Worm (Caenorhabditis elegans) whole organism, L4 larva: ENCODE data around the gene T01C8.2.

Experiments used
- F37D6.2 ChIP-seq: sonication (generic microtip); optimal IDR thresholded peaks from 2 replicates; lab custom pipeline; 2016; ENCODE audit warnings: mild to moderate bottlenecking, missing genetic modification characterization, missing compliant biosample characterization
- arid-1 ChIP-seq: fragments of 200-800 bp; sonication (Bioruptor generic); conservative IDR thresholded peaks from 2 replicates; pipeline ENCODE4 v1.3.6; 2022; ENCODE audit warnings: missing genetic modification reagents, missing genetic modification characterization, missing compliant biosample characterization
- ceh-20 ChIP-seq: fragments of 200-800 bp; sonication (Bioruptor generic); IDR thresholded peaks from 2 replicates; pipeline ENCODE4 v1.3.6; 2022; ENCODE audit warnings: missing genetic modification reagents, missing genetic modification characterization, missing compliant biosample characterization
- ceh-28 ChIP-seq: fragments of 150-350 bp; optimal IDR thresholded peaks from 2 replicates; lab custom pipeline; 2014; ENCODE audit warnings: missing biosample characterization, missing genetic modification reagents, missing genetic modification characterization
- ceh-44 ChIP-seq: fragments of 200-800 bp; sonication (Bioruptor generic); IDR thresholded peaks from 2 replicates; pipeline ENCODE4 v1.3.6; 2022; ENCODE audit warnings: missing genetic modification reagents, missing genetic modification characterization, missing compliant biosample characterization
- cey-2 ChIP-seq: sonication (generic microtip); optimal IDR thresholded peaks from 3 replicates; lab custom pipeline; 2017; ENCODE audit warnings: missing genetic modification characterization, mild to moderate bottlenecking, missing compliant biosample characterization, antibody characterized with exemption, borderline replicate concordance; ENCODE audit not compliant: insufficient read depth
- ctbp-1 ChIP-seq: fragments of 200-800 bp; sonication (Bioruptor generic); IDR thresholded peaks from 2 replicates; pipeline ENCODE4 v1.3.6; 2022; ENCODE audit warnings: missing genetic modification reagents, missing genetic modification characterization, missing compliant biosample characterization
- daf-16 ChIP-seq, 3 experiments: sonication (generic microtip); optimal IDR thresholded peaks; 2 replicates each; lab custom pipeline; 2016 to 2017; ENCODE audit warnings: missing genetic modification characterization in 3 of 3, missing genetic modification reagents in 3 of 3, mild to moderate bottlenecking in 2 of 3, missing compliant biosample characterization in 2 of 3, missing biosample characterization in 1 of 3, moderate library complexity in 1 of 3
- dpl-1 ChIP-seq: fragments of 150-350 bp; optimal IDR thresholded peaks from 2 replicates; lab custom pipeline; 2014; ENCODE audit warnings: missing biosample characterization, missing genetic modification reagents, missing genetic modification characterization
- fkh-10 ChIP-seq: fragments of 150-350 bp; optimal IDR thresholded peaks from 2 replicates; lab custom pipeline; 2014; ENCODE audit warnings: missing biosample characterization, missing genetic modification reagents, missing genetic modification characterization
- fos-1 ChIP-seq: fragments of 150-350 bp; optimal IDR thresholded peaks from 2 replicates; lab custom pipeline; 2014; ENCODE audit warnings: missing biosample characterization, missing genetic modification characterization
- hlh-11 ChIP-seq: fragments of 200-800 bp; sonication (Bioruptor generic); optimal IDR thresholded peaks from 2 replicates; lab custom pipeline; 2018; ENCODE audit warnings: mild to moderate bottlenecking, missing genetic modification characterization, missing compliant biosample characterization
- hmg-1.1 ChIP-seq: fragments of 200-800 bp; sonication (Bioruptor generic); IDR thresholded peaks from 2 replicates; pipeline ENCODE4 v1.3.6; 2022; ENCODE audit warnings: missing genetic modification reagents, missing genetic modification characterization, missing compliant biosample characterization
- jun-1 ChIP-seq: fragments of 150-350 bp; optimal IDR thresholded peaks from 2 replicates; lab custom pipeline; 2014; ENCODE audit warnings: missing biosample characterization, missing genetic modification reagents, missing genetic modification characterization
- lim-7 ChIP-seq: fragments of 200-800 bp; sonication (Bioruptor generic); IDR thresholded peaks from 2 replicates; pipeline ENCODE4 v1.3.6; 2022; ENCODE audit warnings: missing genetic modification characterization, missing compliant biosample characterization
- lin-1 ChIP-seq: fragments of 200-800 bp; sonication (Bioruptor generic); IDR thresholded peaks from 2 replicates; pipeline ENCODE4 v1.3.6; 2022; ENCODE audit warnings: missing genetic modification reagents, missing genetic modification characterization, missing compliant biosample characterization
- lin-29 ChIP-seq: fragments of 200-800 bp; sonication (Bioruptor generic); IDR thresholded peaks from 2 replicates; pipeline ENCODE4 v1.3.6; 2022; ENCODE audit warnings: missing genetic modification reagents, missing genetic modification characterization, missing compliant biosample characterization
- lin-38 ChIP-seq: fragments of 200-800 bp; sonication (Bioruptor generic); IDR thresholded peaks from 2 replicates; pipeline ENCODE4 v1.3.6; 2022; ENCODE audit warnings: missing genetic modification reagents, missing genetic modification characterization, missing compliant biosample characterization
- madf-9 ChIP-seq: fragments of 200-800 bp; sonication (Bioruptor generic); conservative IDR thresholded peaks from 2 replicates; pipeline ENCODE4 v1.3.6; 2022; ENCODE audit warnings: missing genetic modification reagents, missing genetic modification characterization, missing compliant biosample characterization
- mdt-29 ChIP-seq: fragments of 200-800 bp; sonication (Bioruptor generic); IDR thresholded peaks from 2 replicates; pipeline ENCODE4 v1.3.6; 2022; ENCODE audit warnings: missing genetic modification reagents, missing genetic modification characterization, missing compliant biosample characterization
- nhr-102 ChIP-seq: sonication (generic microtip); optimal IDR thresholded peaks from 2 replicates; lab custom pipeline; 2016; ENCODE audit warnings: mild to moderate bottlenecking, missing genetic modification characterization, moderate library complexity, missing compliant biosample characterization
- nhr-25 ChIP-seq: sonication (generic microtip); optimal IDR thresholded peaks from 2 replicates; lab custom pipeline; 2017; ENCODE audit warnings: missing genetic modification characterization, mild to moderate bottlenecking, missing compliant biosample characterization, antibody characterized with exemption, moderate library complexity, borderline replicate concordance; ENCODE audit not compliant: insufficient read depth
- nhr-28 ChIP-seq: fragments of 150-350 bp; optimal IDR thresholded peaks from 2 replicates; lab custom pipeline; 2014; ENCODE audit warnings: missing biosample characterization, missing genetic modification characterization
- nhr-77 ChIP-seq: fragments of 150-350 bp; optimal IDR thresholded peaks from 2 replicates; lab custom pipeline; 2014; ENCODE audit warnings: missing biosample characterization, missing genetic modification characterization
- php-3 ChIP-seq: fragments of 200-800 bp; sonication (Bioruptor generic); IDR thresholded peaks from 2 replicates; pipeline ENCODE4 v1.3.6; 2022; ENCODE audit warnings: missing genetic modification reagents, missing genetic modification characterization, missing compliant biosample characterization
- rbr-2 ChIP-seq: sonication (generic microtip); optimal IDR thresholded peaks from 2 replicates; lab custom pipeline; 2016; ENCODE audit warnings: missing genotype, missing genetic modification characterization, missing compliant biosample characterization
- sdz-12 ChIP-seq: fragments of 200-800 bp; sonication (Bioruptor generic); optimal IDR thresholded peaks from 2 replicates; lab custom pipeline; 2018; ENCODE audit warnings: mild to moderate bottlenecking, missing genetic modification characterization, missing compliant biosample characterization
- snpc-1.2 ChIP-seq: fragments of 200-800 bp; sonication (Bioruptor generic); IDR thresholded peaks from 2 replicates; pipeline ENCODE4 v1.3.6; 2022; ENCODE audit warnings: missing genetic modification reagents, missing genetic modification characterization, missing compliant biosample characterization
- snpc-4 ChIP-seq: fragments of 150-350 bp; optimal IDR thresholded peaks from 2 replicates; lab custom pipeline; 2014; ENCODE audit warnings: missing biosample characterization, missing genetic modification characterization
- spr-3 ChIP-seq: fragments of 200-800 bp; sonication (Bioruptor generic); optimal IDR thresholded peaks from 2 replicates; lab custom pipeline; 2018; ENCODE audit warnings: mild to moderate bottlenecking, missing genetic modification characterization, missing compliant biosample characterization
- unc-39 ChIP-seq: sonication (generic microtip); optimal IDR thresholded peaks from 2 replicates; lab custom pipeline; 2017; ENCODE audit warnings: missing biosample characterization, missing genetic modification characterization
- unc-62 ChIP-seq, 3 experiments: fragments of 150-350 bp in 1 of 3; sonication (generic microtip); optimal IDR thresholded peaks in 2 of 3; peaks in 1 of 3; 1 replicate in 1 of 3; 2 replicates in 2 of 3; lab custom pipeline; 2014 to 2017; ENCODE audit warnings: missing biosample characterization in 3 of 3, missing genetic modification characterization in 3 of 3, missing genetic modification reagents in 3 of 3, missing genotype in 1 of 3
- zfp-3 ChIP-seq: fragments of 200-800 bp; sonication (Bioruptor generic); conservative IDR thresholded peaks from 2 replicates; pipeline ENCODE4 v1.3.6; 2022; ENCODE audit warnings: missing genetic modification reagents, missing genetic modification characterization, missing compliant biosample characterization

T01C8.2 gene

DNA sequence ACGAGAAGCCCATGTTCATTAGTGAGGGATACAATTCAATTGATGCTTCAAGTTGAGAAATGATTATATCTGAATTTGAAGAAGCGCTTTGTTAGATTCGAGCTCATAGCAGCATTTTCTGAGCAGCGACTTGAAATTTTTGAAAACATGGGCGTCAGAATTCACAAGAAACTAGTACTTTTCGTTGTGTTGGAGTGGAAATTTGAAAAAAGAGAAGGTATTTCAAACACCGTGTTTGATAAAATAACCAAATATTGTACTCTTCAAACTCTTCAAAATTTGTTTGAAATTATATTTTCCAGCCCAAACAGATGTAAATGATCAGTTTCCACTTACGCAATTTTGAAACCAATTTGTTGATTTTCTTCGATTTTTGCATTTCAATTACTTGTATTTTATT, 41.3 kb upstream of the T01C8.2 start, which contains the start of gene C10E2.2:
Gene C10E2.2, plus strand, starts transcription at position 301 of the 400 bp plus-strand sequence.
- TF ChIP-seq ctbp-1 (GFP tag; lab: Robert Waterston, UW) (no peak), snpc-1.2 (GFP tag; lab: Robert Waterston, UW) (no peak), cey-2 (tag; lab: Kevin White, UChicago) (no peak), F37D6.2 (tag; lab: Kevin White, UChicago) (no peak), unc-62 (GFP tag; optimal IDR thresholded peaks at IDR 0.05 in 1 of 2; lab: Kevin White, UChicago) (no peak), unc-62 (tag; optimal IDR thresholded peaks at IDR 0.05; lab: Kevin White, UChicago) (no peak), rbr-2 (tag; lab: Kevin White, UChicago) (no peak)

DNA sequence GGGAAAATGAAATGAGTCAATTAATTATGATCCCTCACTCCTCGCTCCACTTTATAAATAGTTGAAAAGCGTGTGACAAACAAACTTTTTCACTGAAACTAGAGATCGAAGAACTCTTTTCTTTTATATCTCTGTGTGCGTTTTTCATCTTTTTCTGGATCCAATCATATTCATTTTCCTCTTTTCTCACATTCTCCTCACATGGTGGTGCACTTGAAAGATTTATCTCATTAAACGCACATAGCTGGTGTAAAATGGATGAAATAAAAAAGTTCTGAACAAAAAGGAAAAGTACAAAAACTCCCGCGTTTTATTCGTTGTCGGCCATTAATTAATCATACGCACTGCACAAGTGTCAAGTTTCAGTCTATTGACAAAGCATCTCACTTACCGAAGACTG, 34.0 kb upstream of the T01C8.2 start:
- TF ChIP-seq lin-29 (no peak), unc-62 (GFP tag; optimal IDR thresholded peaks at IDR 0.05 in 1 of 2; lab: Kevin White, UChicago) (peak in 1 of 2 experiments; percentile 92), unc-62 (tag; optimal IDR thresholded peaks at IDR 0.05; lab: Kevin White, UChicago) (no peak)
- TF ChIP-seq, all 104 proteins: peak for 1

DNA sequence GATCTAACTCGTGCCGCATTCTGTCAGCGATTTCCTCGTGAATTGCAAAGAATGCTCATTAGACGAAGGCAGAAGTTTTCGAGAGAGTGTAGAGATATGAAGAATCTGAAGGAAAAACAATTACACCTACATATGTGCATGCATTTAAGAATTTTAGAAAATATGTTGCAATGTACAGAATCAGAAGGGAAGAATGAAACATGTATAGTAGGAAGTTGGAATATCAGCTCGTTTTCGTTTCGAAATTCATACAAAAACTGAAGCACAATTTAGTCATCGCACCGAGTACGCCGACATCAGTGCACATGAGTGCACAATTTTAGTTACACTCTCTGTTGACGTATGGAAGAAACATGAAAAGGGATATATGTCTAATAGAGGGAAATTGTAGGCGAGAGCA, 31.8 kb upstream of the T01C8.2 start, which contains the start of gene C10E2.5:
Gene C10E2.5, minus strand, starts transcription at position 101 of the 400 bp plus-strand sequence.
- TF ChIP-seq nhr-102 (tag; lab: Kevin White, UChicago) = no peak
- TF ChIP-seq spr-3 (GFP tag; lab: Kevin White, UChicago) = no peak
- no peak for TF ChIP-seq lim-7 (GFP tag; lab: Robert Waterston, UW)
- TF ChIP-seq mdt-29 (GFP tag; lab: Robert Waterston, UW) = no peak
- no peak for TF ChIP-seq dpl-1 (GFP tag; lab: Kevin White, UChicago)
- no peak for TF ChIP-seq jun-1 (tag; lab: Kevin White, UChicago)
- TF ChIP-seq madf-9 = no peak
- no peak for TF ChIP-seq unc-39
- TF ChIP-seq zfp-3 (GFP tag; lab: Robert Waterston, UW) = no peak
- TF ChIP-seq fos-1 (tag; lab: Kevin White, UChicago) = no peak
- no peak for TF ChIP-seq ceh-28 (tag; lab: Kevin White, UChicago)
- TF ChIP-seq F37D6.2 (tag; lab: Kevin White, UChicago) = no peak
- no peak for TF ChIP-seq snpc-4 (tag; lab: Kevin White, UChicago)
- TF ChIP-seq, all 104 proteins: peak for 0

DNA sequence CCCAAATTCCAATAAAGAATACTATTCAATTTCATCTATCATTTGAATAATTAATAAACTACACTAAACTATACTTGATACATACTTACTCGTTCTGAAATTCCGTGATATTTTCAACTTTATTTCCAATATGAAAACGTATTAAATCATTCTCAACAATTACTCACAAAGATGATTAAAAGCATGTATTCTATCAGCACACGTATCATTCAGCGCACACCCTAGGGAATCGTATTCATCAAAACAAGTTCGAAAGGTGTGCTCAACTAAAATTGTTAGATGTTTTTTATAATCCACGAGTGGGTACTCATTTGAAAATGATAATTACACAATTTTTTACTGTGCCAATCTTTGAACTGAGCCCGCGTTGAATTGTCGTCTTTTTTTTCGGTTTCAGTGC, 23.7 kb upstream of the T01C8.2 start, which contains the start of gene C10E2.1:
Gene C10E2.1, plus strand, starts transcription at position 301 of the 400 bp plus-strand sequence.
- TF ChIP-seq nhr-28 (tag; lab: Kevin White, UChicago) (no peak), php-3 (GFP tag; lab: Robert Waterston, UW) (no peak), hlh-11 (tag; lab: Kevin White, UChicago) (no peak), nhr-25 (tag; lab: Kevin White, UChicago) (no peak), mdt-29 (GFP tag; lab: Robert Waterston, UW) (no peak), nhr-77 (tag; lab: Kevin White, UChicago) (no peak)

DNA sequence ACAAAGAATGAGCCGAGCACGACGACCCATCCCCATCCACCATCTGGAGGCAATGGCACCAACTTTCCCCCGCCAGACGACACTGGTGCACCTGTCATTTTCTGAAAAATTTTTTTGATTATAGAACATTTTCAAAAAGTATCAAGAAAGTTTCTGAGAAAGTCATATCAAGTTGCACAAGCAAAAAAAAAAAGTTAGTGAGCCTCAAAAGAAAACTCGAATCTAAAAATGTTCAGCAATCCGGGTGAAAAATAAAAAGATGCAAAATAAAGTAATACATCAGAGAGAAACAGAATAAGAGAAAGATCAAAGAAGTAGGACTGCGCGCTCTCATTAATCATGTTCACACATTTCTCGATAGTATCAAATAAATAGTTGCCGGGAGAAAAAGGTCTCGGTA, 15.8 kb upstream of the T01C8.2 start, which contains the start of gene mct-6:
Gene mct-6, minus strand, starts transcription at position 101 of the 400 bp plus-strand sequence.
- no peak for TF ChIP-seq unc-62 (GFP tag; optimal IDR thresholded peaks at IDR 0.05 in 1 of 2; lab: Kevin White, UChicago)
- TF ChIP-seq unc-62 (tag; optimal IDR thresholded peaks at IDR 0.05; lab: Kevin White, UChicago) = no peak
- TF ChIP-seq arid-1 (GFP tag; lab: Robert Waterston, UW) = no peak
- no peak for TF ChIP-seq jun-1 (tag; lab: Kevin White, UChicago)
- no peak for TF ChIP-seq ceh-44 (GFP tag; lab: Robert Waterston, UW)
- no peak for TF ChIP-seq sdz-12 (GFP tag; lab: Kevin White, UChicago)
- TF ChIP-seq dpl-1 (GFP tag; lab: Kevin White, UChicago) = no peak
- no peak for TF ChIP-seq lin-38 (GFP tag; lab: Robert Waterston, UW)
- no peak for TF ChIP-seq lin-1 (GFP tag; lab: Robert Waterston, UW)
- TF ChIP-seq ceh-20 = no peak
- TF ChIP-seq fkh-10 (GFP tag; lab: Kevin White, UChicago) = no peak
- no peak for TF ChIP-seq hmg-1.1 (GFP tag; lab: Robert Waterston, UW)
- TF ChIP-seq daf-16 (GFP tag; optimal IDR thresholded peaks at IDR 0.05; lab: Kevin White, UChicago) = no peak
- no peak for TF ChIP-seq daf-16 (tag; optimal IDR thresholded peaks at IDR 0.05; lab: Kevin White, UChicago)
